Fruit fly (Drosophila melanogaster) S2 (cell line): ENCODE results near the gene zfh1.
A peak's percentile ranks its signal among the peaks of the same experiment; 100 is the strongest.

Experiments used
- CG8478 ChIP-seq: fragments of >200 bp; optimal IDR thresholded peaks from 2 replicates; lab custom pipeline; 2018
- CTCF ChIP-seq, 2 experiments: fragments of >200 bp; optimal IDR thresholded peaks; 2 replicates each; lab custom pipeline; 2018

Gene zfh1

dm6 chr3R:30750898-30751297 is 14.8 kb upstream of the zfh1 start:
- TF ChIP-seq CG8478 (lab: Kevin White, UChicago): no peak
- TF ChIP-seq CTCF (optimal IDR thresholded peaks at IDR 0.05; lab: Kevin White, UChicago): no peak

- no peak for TF ChIP-seq CG8478 (lab: Kevin White, UChicago)
- no peak for TF ChIP-seq CTCF (optimal IDR thresholded peaks at IDR 0.05; lab: Kevin White, UChicago)
Measured at dm6 chr3R:30754488-30755223, 11.1 kb upstream of the zfh1 start.

dm6 chr3R:30756191-30756590 is 9.5 kb upstream of the zfh1 start:
- TF ChIP-seq CTCF (optimal IDR thresholded peaks at IDR 0.05; lab: Kevin White, UChicago): no peak

dm6 chr3R:30758725-30759714 is 6.7 kb upstream of the zfh1 start:
- TF ChIP-seq CG8478 (lab: Kevin White, UChicago) (no peak), CTCF (optimal IDR thresholded peaks at IDR 0.05; lab: Kevin White, UChicago) (no peak)

- TF ChIP-seq CG8478 (lab: Kevin White, UChicago): no peak
- no peak for TF ChIP-seq CTCF (optimal IDR thresholded peaks at IDR 0.05; lab: Kevin White, UChicago)
Measured at dm6 chr3R:30761140-30761539, 4.6 kb upstream of the zfh1 start.

- no peak for TF ChIP-seq CG8478 (lab: Kevin White, UChicago)
- TF ChIP-seq CTCF (optimal IDR thresholded peaks at IDR 0.05; lab: Kevin White, UChicago): no peak
Measured at dm6 chr3R:30762230-30762629, 3.5 kb upstream of the zfh1 start.

dm6 chr3R:30764121-30764520 is 1.6 kb upstream of the zfh1 start:
- peak; percentile 14 to 45 for TF ChIP-seq CTCF (optimal IDR thresholded peaks at IDR 0.05; lab: Kevin White, UChicago)
- peak; percentile 46 for TF ChIP-seq CG8478 (lab: Kevin White, UChicago)

- TF ChIP-seq CG8478 (lab: Kevin White, UChicago): no peak
- TF ChIP-seq CTCF (optimal IDR thresholded peaks at IDR 0.05; lab: Kevin White, UChicago): no peak
Measured at dm6 chr3R:30766922-30767504, 1.3 kb downstream of the zfh1 start.

dm6 chr3R:30767556-30767955 is 1.8 kb downstream of the zfh1 start:
- no peak for TF ChIP-seq CG8478 (lab: Kevin White, UChicago)
- TF ChIP-seq CTCF (optimal IDR thresholded peaks at IDR 0.05; lab: Kevin White, UChicago): no peak

dm6 chr3R:30770069-30770633 is 4.4 kb downstream of the zfh1 start:
- TF ChIP-seq CG8478 (lab: Kevin White, UChicago) (no peak), CTCF (optimal IDR thresholded peaks at IDR 0.05; lab: Kevin White, UChicago) (no peak)

dm6 chr3R:30770709-30771108 is 5.0 kb downstream of the zfh1 start:
- TF ChIP-seq CG8478 (lab: Kevin White, UChicago) (no peak), CTCF (optimal IDR thresholded peaks at IDR 0.05; lab: Kevin White, UChicago) (peak; percentile 71 to 74)

dm6 chr3R:30772779-30773546 is 7.2 kb downstream of the zfh1 start:
- TF ChIP-seq CTCF (optimal IDR thresholded peaks at IDR 0.05; lab: Kevin White, UChicago) (no peak), CG8478 (lab: Kevin White, UChicago) (no peak)

- TF ChIP-seq CG8478 (lab: Kevin White, UChicago) (no peak), CTCF (optimal IDR thresholded peaks at IDR 0.05; lab: Kevin White, UChicago) (no peak)
Measured at dm6 chr3R:30775249-30775648, 9.5 kb downstream of the zfh1 start.

- TF ChIP-seq CTCF (optimal IDR thresholded peaks at IDR 0.05; lab: Kevin White, UChicago): no peak
- TF ChIP-seq CG8478 (lab: Kevin White, UChicago): no peak
Measured at dm6 chr3R:30775933-30776332, 10.2 kb downstream of the zfh1 start.
